Worm (Caenorhabditis elegans) whole organism, L4 larva: ENCODE data around the gene T20D3.6.
"Not testable (repeated sequence)": the region's sequence is repeated elsewhere in the genome, so short reads cannot be mapped to it uniquely, and the experiment has no call there.

Experiments
- Y105C5A.15 ChIP-seq: fragments of 200-800 bp; sonication (Bioruptor generic); IDR thresholded peaks from 2 replicates; pipeline ENCODE4 v1.3.6; 2022; ENCODE audit warnings: missing genetic modification characterization, missing compliant biosample characterization
- aly-2 ChIP-seq: sonication (generic microtip); optimal IDR thresholded peaks from 2 replicates; lab custom pipeline; 2018; ENCODE audit warnings: missing biosample characterization, missing genetic modification characterization
- ama-1 ChIP-seq: fragments of 150-350 bp; optimal IDR thresholded peaks from 2 replicates; lab custom pipeline; 2014; ENCODE audit warnings: inconsistent platforms, mixed read lengths
- attf-4 ChIP-seq: sonication (generic microtip); optimal IDR thresholded peaks from 3 replicates; lab custom pipeline; 2017; ENCODE audit warnings: missing biosample characterization, missing genetic modification characterization
- cey-2 ChIP-seq: sonication (generic microtip); optimal IDR thresholded peaks from 3 replicates; lab custom pipeline; 2017; ENCODE audit warnings: missing genetic modification characterization, mild to moderate bottlenecking, missing compliant biosample characterization, antibody characterized with exemption, borderline replicate concordance; ENCODE audit not compliant: insufficient read depth
- fos-1 ChIP-seq: fragments of 150-350 bp; optimal IDR thresholded peaks from 2 replicates; lab custom pipeline; 2014; ENCODE audit warnings: missing biosample characterization, missing genetic modification characterization
- lim-7 ChIP-seq: fragments of 200-800 bp; sonication (Bioruptor generic); IDR thresholded peaks from 2 replicates; pipeline ENCODE4 v1.3.6; 2022; ENCODE audit warnings: missing genetic modification characterization, missing compliant biosample characterization
- lin-38 ChIP-seq: fragments of 200-800 bp; sonication (Bioruptor generic); IDR thresholded peaks from 2 replicates; pipeline ENCODE4 v1.3.6; 2022; ENCODE audit warnings: missing genetic modification reagents, missing genetic modification characterization, missing compliant biosample characterization
- nhr-76 ChIP-seq: fragments of 150-350 bp; optimal IDR thresholded peaks from 2 replicates; lab custom pipeline; 2014; ENCODE audit warnings: missing biosample characterization, missing genetic modification characterization
- saeg-2 ChIP-seq: fragments of 200-800 bp; sonication (Bioruptor generic); IDR thresholded peaks from 2 replicates; pipeline ENCODE4 v1.3.6; 2022; ENCODE audit warnings: missing genetic modification reagents, missing genetic modification characterization, missing compliant biosample characterization
- spr-1 ChIP-seq: sonication (generic microtip); optimal IDR thresholded peaks from 2 replicates; lab custom pipeline; 2016; ENCODE audit warnings: mild to moderate bottlenecking, missing genetic modification characterization, missing compliant biosample characterization
- spr-3 ChIP-seq: fragments of 200-800 bp; sonication (Bioruptor generic); optimal IDR thresholded peaks from 2 replicates; lab custom pipeline; 2018; ENCODE audit warnings: mild to moderate bottlenecking, missing genetic modification characterization, missing compliant biosample characterization
- zfp-2 ChIP-seq: sonication (generic microtip); optimal IDR thresholded peaks from 2 replicates; lab custom pipeline; 2016; ENCODE audit warnings: mild to moderate bottlenecking, missing genetic modification characterization, missing compliant biosample characterization
- zip-11 ChIP-seq: fragments of 200-800 bp; sonication (Bioruptor generic); IDR thresholded peaks from 2 replicates; pipeline ENCODE4 v1.3.6; 2022; ENCODE audit warnings: missing genetic modification characterization, missing compliant biosample characterization
- ztf-7 ChIP-seq: fragments of 150-350 bp; optimal IDR thresholded peaks from 2 replicates; lab custom pipeline; 2014; ENCODE audit warnings: missing biosample characterization, missing genetic modification characterization

The T20D3.6 gene

DNA sequence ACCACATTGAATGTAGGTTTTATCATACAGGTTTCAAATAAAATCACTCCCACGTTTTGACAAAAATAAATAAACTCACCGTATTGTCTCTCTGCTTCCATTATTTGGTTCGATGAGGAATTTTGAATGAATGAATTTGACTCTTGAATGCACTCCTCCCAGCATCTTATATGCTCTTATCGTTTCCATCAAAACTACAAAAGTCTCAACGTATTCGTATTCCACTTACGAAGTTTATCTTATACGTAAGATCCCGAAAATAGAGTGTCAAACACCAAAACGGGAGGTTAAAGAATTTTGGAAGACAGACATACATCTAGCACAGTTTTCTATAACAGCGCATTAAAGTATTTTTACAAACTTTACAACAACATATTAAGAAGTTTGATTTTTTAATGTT lies 45.3 kb downstream of the T20D3.6 start, which contains the start of gene nhr-264:
Gene nhr-264, minus strand, starts transcription at position 101 of the 400 bp plus-strand sequence.
- not testable (repeated sequence) for TF ChIP-seq zfp-2 (tag; lab: Kevin White, UChicago); zip-11 (GFP tag; lab: Robert Waterston, UW); fos-1 (tag; lab: Kevin White, UChicago)

DNA sequence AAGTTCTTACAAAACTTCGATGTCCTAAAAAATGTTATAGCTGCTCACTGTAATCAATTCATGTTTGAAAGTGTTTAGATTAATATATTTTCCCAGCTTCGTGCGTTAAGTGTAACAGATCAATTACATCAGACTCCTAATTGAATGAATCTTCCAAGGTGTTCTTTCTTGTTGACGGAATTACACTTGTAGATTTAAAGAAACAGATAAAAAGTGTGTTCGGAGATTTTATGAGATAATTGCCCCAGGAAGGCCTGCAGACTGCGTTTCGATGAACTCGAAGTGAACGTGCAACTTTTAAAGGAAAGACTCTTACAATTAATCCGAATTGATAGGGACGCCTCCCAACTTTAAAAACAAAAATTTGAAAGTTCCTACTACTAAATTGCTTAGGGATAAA lies 49.5 kb downstream of the T20D3.6 start:
- no peak for TF ChIP-seq Y105C5A.15
- no peak for TF ChIP-seq lin-38 (GFP tag; lab: Robert Waterston, UW)
- TF ChIP-seq ama-1 = no peak
- TF ChIP-seq spr-1 (tag; lab: Kevin White, UChicago) = no peak
- TF ChIP-seq saeg-2 = no peak
- TF ChIP-seq lim-7 (GFP tag; lab: Robert Waterston, UW) = no peak
- no peak for TF ChIP-seq cey-2 (tag; lab: Kevin White, UChicago)
- TF ChIP-seq aly-2 (tag; lab: Kevin White, UChicago) = no peak
- TF ChIP-seq attf-4 (tag; lab: Kevin White, UChicago) = no peak
- no peak for TF ChIP-seq nhr-76 (tag; lab: Kevin White, UChicago)
- TF ChIP-seq ztf-7 (tag; lab: Kevin White, UChicago) = no peak
- no peak for TF ChIP-seq spr-3
- TF ChIP-seq, all 104 proteins: peak for 0
